Fruit fly (Drosophila melanogaster) whole organism, embryonic: ENCODE results near the gene CG7551.

Experiments
- Adf1 ChIP-seq: fragments of 200-800 bp; sonication (Bioruptor generic); IDR thresholded peaks from 2 replicates; pipeline ENCODE4 v1.3.6; 2022; ENCODE audit warnings: missing biosample characterization, missing genetic modification characterization
- Blimp-1 ChIP-seq: fragments of 200-800 bp; sonication (Bioruptor generic); optimal IDR thresholded peaks from 3 replicates; lab custom pipeline; 2018; ENCODE audit warnings: missing biosample characterization, missing genetic modification characterization, mild to moderate bottlenecking, moderate library complexity, missing genetic modification reagents
- CG10209 ChIP-seq: fragments of 200-800 bp; sonication (Bioruptor generic); optimal IDR thresholded peaks from 3 replicates; lab custom pipeline; 2017; ENCODE audit warnings: missing biosample characterization, mild to moderate bottlenecking, missing genetic modification characterization, missing genetic modification reagents
- CG10431 ChIP-seq: fragments of 200-800 bp; sonication (Bioruptor generic); optimal IDR thresholded peaks from 3 replicates; lab custom pipeline; 2018; ENCODE audit warnings: missing biosample characterization, mild to moderate bottlenecking, missing genetic modification characterization
- CG12071 ChIP-seq: fragments of 200-800 bp; sonication (Bioruptor generic); optimal IDR thresholded peaks from 3 replicates; lab custom pipeline; 2018; ENCODE audit warnings: missing biosample characterization, mild to moderate bottlenecking, missing genetic modification characterization
- CG15601 ChIP-seq: fragments of 200-800 bp; sonication (Bioruptor generic); optimal IDR thresholded peaks from 3 replicates; lab custom pipeline; 2019; ENCODE audit warnings: missing biosample characterization, mild to moderate bottlenecking, missing genetic modification characterization, moderate library complexity
- CG1647 ChIP-seq: fragments of 200-800 bp; sonication (Bioruptor generic); optimal IDR thresholded peaks from 3 replicates; lab custom pipeline; 2016; ENCODE audit warnings: missing biosample characterization, missing genetic modification characterization
- CG17186 ChIP-seq: fragments of 200-800 bp; sonication (Bioruptor generic); optimal IDR thresholded peaks from 3 replicates; lab custom pipeline; 2017; ENCODE audit warnings: missing biosample characterization, missing genetic modification reagents, missing genetic modification characterization
- CG17361 ChIP-seq: fragments of 200-800 bp; sonication (Bioruptor generic); IDR thresholded peaks from 3 replicates; pipeline ENCODE4 v1.3.6; 2022; ENCODE audit warnings: missing biosample characterization, missing genetic modification characterization
- CG17829 ChIP-seq: fragments of 200-800 bp; optimal IDR thresholded peaks from 2 replicates; lab custom pipeline; 2019; ENCODE audit warnings: missing biosample characterization, mild to moderate bottlenecking, missing genetic modification characterization, moderate library complexity
- CG2129 ChIP-seq: fragments of 200-800 bp; sonication (Bioruptor generic); IDR thresholded peaks from 2 replicates; pipeline ENCODE4 v1.3.6; 2022; ENCODE audit warnings: missing biosample characterization, missing genetic modification characterization; ENCODE audit not compliant: partially characterized antibody
- CG2678 ChIP-seq: fragments of 200-800 bp; sonication (Bioruptor generic); optimal IDR thresholded peaks from 3 replicates; lab custom pipeline; 2019; ENCODE audit warnings: missing biosample characterization, mild to moderate bottlenecking, missing genetic modification characterization, moderate library complexity
- CG2712 ChIP-seq: fragments of 200-800 bp; optimal IDR thresholded peaks from 3 replicates; lab custom pipeline; 2019; ENCODE audit warnings: missing biosample characterization, mild to moderate bottlenecking, missing genetic modification characterization, moderate library complexity
- CG32532 ChIP-seq: fragments of 200-800 bp; sonication (Bioruptor generic); IDR thresholded peaks from 2 replicates; pipeline ENCODE4 v1.3.6; 2022; ENCODE audit warnings: missing biosample characterization, missing genetic modification characterization
- CG33557 ChIP-seq: fragments of 200-800 bp; sonication (Bioruptor generic); optimal IDR thresholded peaks from 2 replicates; lab custom pipeline; 2019; ENCODE audit warnings: missing biosample characterization, mild to moderate bottlenecking, missing genetic modification characterization, moderate library complexity
- CG4424 ChIP-seq: fragments of 200-800 bp; sonication (Bioruptor generic); optimal IDR thresholded peaks from 3 replicates; lab custom pipeline; 2016; ENCODE audit warnings: missing biosample characterization, missing genetic modification characterization
- CG6813 ChIP-seq: fragments of 200-800 bp; sonication (Bioruptor generic); optimal IDR thresholded peaks from 2 replicates; lab custom pipeline; 2017; ENCODE audit warnings: missing biosample characterization, missing genetic modification characterization, mild to moderate bottlenecking, moderate library complexity, missing genetic modification reagents
- CG7556 ChIP-seq: fragments of 200-800 bp; sonication (Bioruptor generic); optimal IDR thresholded peaks from 2 replicates; lab custom pipeline; 2017; ENCODE audit warnings: missing biosample characterization, mild to moderate bottlenecking, missing genetic modification characterization
- CG8290 ChIP-seq, 3 experiments: fragments of 200-800 bp; sonication (Bioruptor generic); optimal IDR thresholded peaks; 2 replicates each; lab custom pipeline; 2016 to 2019; ENCODE audit warnings: missing biosample characterization in 3 of 3, missing genetic modification characterization in 3 of 3, mild to moderate bottlenecking in 2 of 3, moderate library complexity in 1 of 3
- D ChIP-seq, 2 experiments: fragments of 200-800 bp in 1 of 2; fragments of >200 bp in 1 of 2; sonication (Bioruptor generic) in 1 of 2; optimal IDR thresholded peaks; 2 replicates in 1 of 2; 3 replicates in 1 of 2; lab custom pipeline; 2017; ENCODE audit warnings: mild to moderate bottlenecking in 1 of 2, missing biosample characterization in 1 of 2, missing genetic modification characterization in 1 of 2, missing genetic modification reagents in 1 of 2
- Deaf1 ChIP-seq: fragments of 200-800 bp; optimal IDR thresholded peaks from 3 replicates; lab custom pipeline; 2019; ENCODE audit warnings: missing biosample characterization, mild to moderate bottlenecking, missing genetic modification characterization, moderate library complexity
- Dip2 ChIP-seq: fragments of 200-800 bp; sonication (Bioruptor generic); IDR thresholded peaks from 2 replicates; pipeline ENCODE4 v1.3.6; 2022; ENCODE audit warnings: missing biosample characterization, missing genetic modification characterization
- E2f1 ChIP-seq: fragments of 200-800 bp; sonication (Bioruptor generic); IDR thresholded peaks from 2 replicates; pipeline ENCODE4 v1.3.6; 2022; ENCODE audit warnings: missing biosample characterization, missing genetic modification characterization
- Hr78 ChIP-seq, 2 experiments: fragments of 200-800 bp in 1 of 2; fragments of >200 bp in 1 of 2; sonication (Bioruptor generic) in 1 of 2; optimal IDR thresholded peaks; 2 replicates each; lab custom pipeline; 2017 to 2019; ENCODE audit warnings: missing biosample characterization in 2 of 2, missing genetic modification characterization in 2 of 2, mild to moderate bottlenecking in 1 of 2, moderate library complexity in 1 of 2
- Optix ChIP-seq: fragments of 200-800 bp; sonication (Bioruptor generic); IDR thresholded peaks from 3 replicates; pipeline ENCODE4 v1.3.6; 2022; ENCODE audit warnings: missing biosample characterization, missing genetic modification characterization
- PHDP ChIP-seq: fragments of 200-800 bp; sonication (Bioruptor generic); optimal IDR thresholded peaks from 3 replicates; lab custom pipeline; 2018; ENCODE audit warnings: missing biosample characterization, mild to moderate bottlenecking, missing genetic modification characterization, moderate library complexity
- Side ChIP-seq: fragments of 200-800 bp; sonication (Bioruptor generic); optimal IDR thresholded peaks from 2 replicates; lab custom pipeline; 2016; ENCODE audit warnings: missing biosample characterization, missing genetic modification characterization
- Ssrp ChIP-seq: fragments of 200-800 bp; sonication (Bioruptor generic); optimal IDR thresholded peaks from 2 replicates; lab custom pipeline; 2018; ENCODE audit warnings: missing biosample characterization, mild to moderate bottlenecking, missing genetic modification characterization, moderate library complexity
- Taf1 ChIP-seq: fragments of 200-800 bp; sonication (Bioruptor generic); IDR thresholded peaks from 2 replicates; pipeline ENCODE4 v1.3.6; 2022; ENCODE audit warnings: missing biosample characterization, missing genetic modification characterization
- Xrp1 ChIP-seq: fragments of 200-800 bp; sonication (Bioruptor generic); IDR thresholded peaks from 2 replicates; pipeline ENCODE4 v1.3.6; 2022; ENCODE audit warnings: missing biosample characterization, missing genetic modification characterization
- bbx ChIP-seq: fragments of 200-800 bp; sonication (Bioruptor generic); IDR thresholded peaks from 2 replicates; pipeline ENCODE4 v1.3.6; 2022; ENCODE audit warnings: missing biosample characterization, missing genetic modification characterization; ENCODE audit not compliant: partially characterized antibody
- ci ChIP-seq: fragments of 200-800 bp; sonication (Bioruptor generic); IDR thresholded peaks from 3 replicates; pipeline ENCODE4 v1.3.6; 2022; ENCODE audit warnings: missing biosample characterization, missing genetic modification characterization
- corto ChIP-seq: fragments of 200-800 bp; sonication (Bioruptor generic); optimal IDR thresholded peaks from 2 replicates; lab custom pipeline; 2016; ENCODE audit warnings: missing biosample characterization, mild to moderate bottlenecking, missing genetic modification characterization, moderate library complexity
- cwo ChIP-seq: fragments of 200-800 bp; sonication (Bioruptor generic); optimal IDR thresholded peaks from 3 replicates; lab custom pipeline; 2017; ENCODE audit warnings: missing biosample characterization, missing genetic modification characterization, mild to moderate bottlenecking, moderate library complexity, missing genetic modification reagents
- dan ChIP-seq: fragments of 200-800 bp; sonication (Bioruptor generic); IDR thresholded peaks from 2 replicates; pipeline ENCODE4 v1.3.6; 2022; ENCODE audit warnings: missing biosample characterization, missing genetic modification characterization
- dmrt11E ChIP-seq: fragments of 200-800 bp; sonication (Bioruptor generic); optimal IDR thresholded peaks from 3 replicates; lab custom pipeline; 2018; ENCODE audit warnings: missing biosample characterization, mild to moderate bottlenecking, missing genetic modification characterization, moderate library complexity
- ftz-f1 ChIP-seq: fragments of 200-800 bp; sonication (Bioruptor generic); optimal IDR thresholded peaks from 2 replicates; lab custom pipeline; 2016; ENCODE audit warnings: missing biosample characterization, missing genetic modification characterization
- gsb ChIP-seq: fragments of 200-800 bp; sonication (Bioruptor generic); IDR thresholded peaks from 2 replicates; pipeline ENCODE4 v1.3.6; 2022; ENCODE audit warnings: missing biosample characterization, missing genetic modification characterization
- her ChIP-seq: fragments of 200-800 bp; sonication (Bioruptor generic); optimal IDR thresholded peaks from 2 replicates; lab custom pipeline; 2016; ENCODE audit warnings: missing biosample characterization, missing genetic modification characterization
- hkb ChIP-seq, 2 experiments: fragments of 200-800 bp in 1 of 2; fragments of >200 bp in 1 of 2; sonication (Bioruptor generic) in 1 of 2; IDR thresholded peaks in 1 of 2; optimal IDR thresholded peaks in 1 of 2; 2 replicates each; pipeline versions ENCODE4 v1.3.6 to Lab custom; 2017 to 2022; ENCODE audit warnings: missing biosample characterization in 1 of 2, missing genetic modification characterization in 1 of 2
- lola ChIP-seq, 3 experiments: fragments of >200 bp in 2 of 3; fragments of 200-800 bp in 1 of 3; sonication (Bioruptor generic) in 1 of 3; optimal IDR thresholded peaks; 2 replicates each; lab custom pipeline; 2017 to 2019; ENCODE audit warnings: missing biosample characterization in 3 of 3, missing genetic modification characterization in 3 of 3, mild to moderate bottlenecking in 1 of 3, moderate library complexity in 1 of 3
- nmo ChIP-seq: fragments of 200-800 bp; sonication (Bioruptor generic); optimal IDR thresholded peaks from 2 replicates; lab custom pipeline; 2018; ENCODE audit warnings: missing biosample characterization, mild to moderate bottlenecking, missing genetic modification characterization, moderate library complexity
- pfk ChIP-seq: fragments of 200-800 bp; sonication (Bioruptor generic); optimal IDR thresholded peaks from 2 replicates; lab custom pipeline; 2018; ENCODE audit warnings: missing biosample characterization, mild to moderate bottlenecking, missing genetic modification characterization, moderate library complexity
- phol ChIP-seq: fragments of 200-800 bp; sonication (Bioruptor generic); optimal IDR thresholded peaks from 3 replicates; lab custom pipeline; 2018; ENCODE audit warnings: missing biosample characterization, mild to moderate bottlenecking, missing genetic modification characterization, moderate library complexity
- pita ChIP-seq: fragments of 200-800 bp; sonication (Bioruptor generic); optimal IDR thresholded peaks from 2 replicates; lab custom pipeline; 2017; ENCODE audit warnings: missing biosample characterization, mild to moderate bottlenecking, missing genetic modification characterization
- shn ChIP-seq: fragments of 200-800 bp; sonication (Bioruptor generic); optimal IDR thresholded peaks from 3 replicates; lab custom pipeline; 2016; ENCODE audit warnings: missing biosample characterization, missing genetic modification characterization
- sr ChIP-seq: fragments of 200-800 bp; sonication (Bioruptor generic); IDR thresholded peaks from 3 replicates; pipeline ENCODE4 v1.3.6; 2022; ENCODE audit warnings: missing biosample characterization, missing genetic modification characterization
- ssp ChIP-seq: fragments of 200-800 bp; sonication (Bioruptor generic); IDR thresholded peaks from 2 replicates; pipeline ENCODE4 v1.3.6; 2022; ENCODE audit warnings: missing biosample characterization, missing genetic modification characterization

The CG7551 gene

dm6 chr3L:11413697-11414096 lies 44.6 kb upstream of the CG7551 start (continued):
- TF ChIP-seq ci (GFP tag; lab: Robert Waterston, UW), result no peak
- TF ChIP-seq CG10209 (GFP tag; lab: Kevin White, UChicago), result peak; percentile 3
- TF ChIP-seq Xrp1, result peak; percentile 47; the same call in 1 of the 2 replicates
- TF ChIP-seq Blimp-1 (GFP tag; lab: Kevin White, UChicago), result peak; percentile 6
- peak; percentile 9; the same call in 1 of the 3 replicates for TF ChIP-seq CG17361
- no peak for TF ChIP-seq hkb (optimal IDR thresholded peaks at IDR 0.05; lab: Kevin White, UChicago)
- TF ChIP-seq hkb (GFP tag; IDR thresholded peaks at IDR 0.05; lab: Robert Waterston, UW), result no peak
- no peak for TF ChIP-seq Hr78 (GFP tag; optimal IDR thresholded peaks at IDR 0.05; lab: Kevin White, UChicago)
- TF ChIP-seq CG15601 (tag; lab: Kevin White, UChicago), result no peak
- TF ChIP-seq CG10431 (GFP tag; lab: Kevin White, UChicago), result no peak
- TF ChIP-seq shn (GFP tag; lab: Kevin White, UChicago), result no peak
- TF ChIP-seq CG2712 (tag; lab: Kevin White, UChicago), result peak; percentile 67
- TF ChIP-seq Optix (GFP tag; lab: Robert Waterston, UW), result no peak
- no peak for TF ChIP-seq nmo
- no peak for TF ChIP-seq D (optimal IDR thresholded peaks at IDR 0.05; lab: Kevin White, UChicago)
- TF ChIP-seq D (GFP tag; optimal IDR thresholded peaks at IDR 0.05; lab: Kevin White, UChicago), result no peak
- TF ChIP-seq CG17829 (tag; lab: Kevin White, UChicago), result peak; percentile 45
- peak; percentile 62 for TF ChIP-seq dmrt11E (tag; lab: Kevin White, UChicago)
- TF ChIP-seq corto, result no peak
- no peak for TF ChIP-seq bbx (GFP tag; lab: Robert Waterston, UW)
- TF ChIP-seq Ssrp (tag; lab: Kevin White, UChicago), result peak; percentile 35
- no peak for TF ChIP-seq her (GFP tag; lab: Kevin White, UChicago)
- peak; percentile 6 for TF ChIP-seq phol

- TF ChIP-seq cwo (GFP tag; lab: Kevin White, UChicago) (no peak), lola (GFP tag; optimal IDR thresholded peaks at IDR 0.05; lab: Kevin White, UChicago) (peak in 1 of 3 experiments; percentile 57), pfk (GFP tag; lab: Kevin White, UChicago) (no peak), Adf1 (GFP tag; lab: Robert Waterston, UW) (no peak), CG12071 (no peak), gsb (GFP tag; lab: Robert Waterston, UW) (no peak), shn (GFP tag; lab: Kevin White, UChicago) (no peak), pita (GFP tag; lab: Kevin White, UChicago) (no peak), CG4424 (GFP tag; lab: Kevin White, UChicago) (no peak), CG17186 (GFP tag; lab: Kevin White, UChicago) (no peak), dan (GFP tag; lab: Robert Waterston, UW) (0 out of 2 replicates have a peak, but pooled peaks have one; percentile 25), CG33557 (GFP tag; lab: Kevin White, UChicago) (peak; percentile 33), E2f1 (no peak), Taf1 (no peak), PHDP (tag; lab: Kevin White, UChicago) (no peak), sr (no peak; the same call in 2 of the 3 replicates), CG2678 (tag; lab: Kevin White, UChicago) (no peak), ssp (no peak), CG8290 (GFP tag; optimal IDR thresholded peaks at IDR 0.05; lab: Kevin White, UChicago) (peak; percentile 8), CG8290 (tag; optimal IDR thresholded peaks at IDR 0.05; lab: Kevin White, UChicago) (no peak), CG1647 (no peak), ftz-f1 (no peak), Side (GFP tag; lab: Kevin White, UChicago) (no peak), CG6813 (GFP tag; lab: Kevin White, UChicago) (peak; percentile 33), Dip2 (no peak), CG2129 (GFP tag; lab: Robert Waterston, UW) (no peak), CG7556 (GFP tag; lab: Kevin White, UChicago) (peak; percentile 6), CG32532 (GFP tag; lab: Robert Waterston, UW) (no peak), Deaf1 (tag; lab: Kevin White, UChicago) (no peak)
Observed at dm6 chr3L:11414453-11414852, 43.8 kb upstream of the CG7551 start.
